Fruit fly (Drosophila melanogaster) whole organism, embryonic: ENCODE data around the gene CG6126.

Source experiments
- Antp ChIP-seq: fragments of 200-800 bp; sonication (Bioruptor generic); optimal IDR thresholded peaks from 3 replicates; lab custom pipeline; 2016; ENCODE audit warnings: missing biosample characterization, missing genetic modification characterization
- Bgb ChIP-seq: fragments of 200-800 bp; sonication (Bioruptor generic); IDR thresholded peaks from 2 replicates; pipeline ENCODE4 v1.3.6; 2022; ENCODE audit warnings: missing biosample characterization, missing genetic modification characterization; ENCODE audit not compliant: partially characterized antibody
- CG10462 ChIP-seq: fragments of 200-800 bp; sonication (Bioruptor generic); optimal IDR thresholded peaks from 2 replicates; lab custom pipeline; 2016; ENCODE audit warnings: missing biosample characterization, missing genetic modification characterization
- CG10959 ChIP-seq: fragments of 200-800 bp; sonication (Bioruptor generic); IDR thresholded peaks from 2 replicates; pipeline ENCODE4 v1.3.6; 2022; ENCODE audit warnings: missing biosample characterization, missing genetic modification characterization
- CG10979 ChIP-seq: fragments of 200-800 bp; sonication (Bioruptor generic); optimal IDR thresholded peaks from 2 replicates; lab custom pipeline; 2018; ENCODE audit warnings: missing biosample characterization, mild to moderate bottlenecking, missing genetic modification characterization, moderate library complexity
- CG11456 ChIP-seq: fragments of 200-800 bp; sonication (Bioruptor generic); IDR thresholded peaks from 3 replicates; pipeline ENCODE4 v1.3.6; 2022; ENCODE audit warnings: missing biosample characterization, missing genetic modification characterization
- CG12659 ChIP-seq: fragments of 200-800 bp; sonication (Bioruptor generic); optimal IDR thresholded peaks from 3 replicates; lab custom pipeline; 2017; ENCODE audit warnings: mild to moderate bottlenecking, missing biosample characterization, missing genetic modification reagents, missing genetic modification characterization
- CG13123 ChIP-seq: fragments of 200-800 bp; sonication (Bioruptor generic); optimal IDR thresholded peaks from 2 replicates; lab custom pipeline; 2016; ENCODE audit warnings: missing biosample characterization, missing genetic modification characterization
- CG15011 ChIP-seq: fragments of 200-800 bp; sonication (Bioruptor generic); optimal IDR thresholded peaks from 3 replicates; lab custom pipeline; 2018; ENCODE audit warnings: missing biosample characterization, mild to moderate bottlenecking, missing genetic modification characterization
- CG2875 ChIP-seq: fragments of 200-800 bp; sonication (Bioruptor generic); optimal IDR thresholded peaks from 2 replicates; lab custom pipeline; 2017; ENCODE audit warnings: missing biosample characterization, mild to moderate bottlenecking, missing genetic modification characterization, missing genetic modification reagents
- CG3281 ChIP-seq: fragments of 200-800 bp; sonication (Bioruptor generic); optimal IDR thresholded peaks from 3 replicates; lab custom pipeline; 2017; ENCODE audit warnings: missing biosample characterization, mild to moderate bottlenecking, missing genetic modification characterization
- CG33213 ChIP-seq: fragments of 200-800 bp; sonication (Bioruptor generic); optimal IDR thresholded peaks from 3 replicates; lab custom pipeline; 2016; ENCODE audit warnings: missing biosample characterization, missing genetic modification characterization
- CG4617 ChIP-seq: fragments of 200-800 bp; sonication (Bioruptor generic); optimal IDR thresholded peaks from 3 replicates; lab custom pipeline; 2016; ENCODE audit warnings: missing biosample characterization, missing genetic modification characterization, borderline replicate concordance
- CG6689 ChIP-seq: fragments of 200-800 bp; sonication (Bioruptor generic); IDR thresholded peaks from 2 replicates; pipeline ENCODE4 v1.3.6; 2022; ENCODE audit warnings: missing biosample characterization, missing genetic modification characterization
- CG6765 ChIP-seq: fragments of 200-800 bp; sonication (Bioruptor generic); optimal IDR thresholded peaks from 3 replicates; lab custom pipeline; 2017; ENCODE audit warnings: missing biosample characterization, mild to moderate bottlenecking, missing genetic modification characterization
- CG9797 ChIP-seq: fragments of 200-800 bp; sonication (Bioruptor generic); optimal IDR thresholded peaks from 3 replicates; lab custom pipeline; 2018; ENCODE audit warnings: missing biosample characterization, mild to moderate bottlenecking, missing genetic modification characterization
- CrebB ChIP-seq: fragments of 200-800 bp; sonication (Bioruptor generic); optimal IDR thresholded peaks from 3 replicates; lab custom pipeline; 2018; ENCODE audit warnings: missing biosample characterization, mild to moderate bottlenecking, missing genetic modification characterization
- Dip2 ChIP-seq: fragments of 200-800 bp; sonication (Bioruptor generic); IDR thresholded peaks from 2 replicates; pipeline ENCODE4 v1.3.6; 2022; ENCODE audit warnings: missing biosample characterization, missing genetic modification characterization
- Fer1 ChIP-seq: fragments of 200-800 bp; sonication (Bioruptor generic); optimal IDR thresholded peaks from 2 replicates; lab custom pipeline; 2017; ENCODE audit warnings: missing biosample characterization, mild to moderate bottlenecking, missing genetic modification characterization
- Gsc ChIP-seq: fragments of 200-800 bp; sonication (Bioruptor generic); IDR thresholded peaks from 2 replicates; pipeline ENCODE4 v1.3.6; 2022; ENCODE audit warnings: missing biosample characterization, missing genetic modification characterization
- Mrtf ChIP-seq: fragments of 200-800 bp; sonication (Bioruptor generic); IDR thresholded peaks from 3 replicates; pipeline ENCODE4 v1.3.6; 2022; ENCODE audit warnings: missing biosample characterization, missing genetic modification characterization
- NfI ChIP-seq: fragments of 200-800 bp; sonication (Bioruptor generic); optimal IDR thresholded peaks from 3 replicates; lab custom pipeline; 2018; ENCODE audit warnings: missing biosample characterization, mild to moderate bottlenecking, missing genetic modification characterization, moderate library complexity
- Oaz ChIP-seq: fragments of 200-800 bp; sonication (Bioruptor generic); IDR thresholded peaks from 2 replicates; pipeline ENCODE4 v1.3.6; 2022; ENCODE audit warnings: missing biosample characterization, missing genetic modification characterization
- Ravus ChIP-seq: fragments of 200-800 bp; sonication (Bioruptor generic); IDR thresholded peaks from 2 replicates; pipeline ENCODE4 v1.3.6; 2022; ENCODE audit warnings: missing biosample characterization, missing genetic modification characterization
- Sry-δ ChIP-seq: fragments of 200-800 bp; sonication (Bioruptor generic); optimal IDR thresholded peaks from 2 replicates; lab custom pipeline; 2016; ENCODE audit warnings: missing biosample characterization, missing genetic modification characterization
- Stat92E ChIP-seq, 3 experiments: fragments of >200 bp in 2 of 3; fragments of 200-800 bp in 1 of 3; sonication (Bioruptor generic) in 1 of 3; optimal IDR thresholded peaks; 2 replicates each; lab custom pipeline; 2017 to 2019; ENCODE audit warnings: missing biosample characterization in 3 of 3, missing genetic modification characterization in 3 of 3, mild to moderate bottlenecking in 1 of 3, moderate library complexity in 1 of 3
- Vsx1 ChIP-seq: fragments of 200-800 bp; sonication (Bioruptor generic); optimal IDR thresholded peaks from 2 replicates; lab custom pipeline; 2017; ENCODE audit warnings: missing biosample characterization, mild to moderate bottlenecking, missing genetic modification characterization, missing genetic modification reagents
- ap ChIP-seq: fragments of 200-800 bp; sonication (Bioruptor generic); IDR thresholded peaks from 2 replicates; pipeline ENCODE4 v1.3.6; 2022; ENCODE audit warnings: missing biosample characterization, missing genetic modification characterization
- ara ChIP-seq: fragments of 200-800 bp; sonication (Bioruptor generic); IDR thresholded peaks from 2 replicates; pipeline ENCODE4 v1.3.6; 2022; ENCODE audit warnings: missing biosample characterization, missing genetic modification characterization
- caup ChIP-seq: fragments of 200-800 bp; sonication (Bioruptor generic); optimal IDR thresholded peaks from 3 replicates; lab custom pipeline; 2017; ENCODE audit warnings: missing biosample characterization, mild to moderate bottlenecking, missing genetic modification characterization, moderate library complexity; ENCODE audit not compliant: severe bottlenecking
- chn ChIP-seq: fragments of 200-800 bp; sonication (Bioruptor generic); optimal IDR thresholded peaks from 2 replicates; lab custom pipeline; 2016; ENCODE audit warnings: missing biosample characterization, missing genetic modification characterization
- crc ChIP-seq: fragments of 200-800 bp; sonication (Bioruptor generic); optimal IDR thresholded peaks from 2 replicates; lab custom pipeline; 2016; ENCODE audit warnings: missing biosample characterization, missing genetic modification characterization
- croc ChIP-seq: fragments of 200-800 bp; sonication (Bioruptor generic); conservative IDR thresholded peaks from 3 replicates; pipeline ENCODE4 v1.3.6; 2022; ENCODE audit warnings: missing biosample characterization, missing genetic modification characterization
- dm ChIP-seq: fragments of 200-800 bp; sonication (Bioruptor generic); optimal IDR thresholded peaks from 3 replicates; lab custom pipeline; 2016; ENCODE audit warnings: missing biosample characterization, missing genetic modification characterization
- hbn ChIP-seq: fragments of 200-800 bp; sonication (Bioruptor generic); IDR thresholded peaks from 2 replicates; pipeline ENCODE4 v1.3.6; 2022; ENCODE audit warnings: missing biosample characterization, missing genetic modification characterization; ENCODE audit not compliant: partially characterized antibody
- lbe ChIP-seq: fragments of 200-800 bp; sonication (Bioruptor generic); optimal IDR thresholded peaks from 2 replicates; lab custom pipeline; 2016; ENCODE audit warnings: missing biosample characterization, mild to moderate bottlenecking, missing genetic modification characterization
- mld ChIP-seq: fragments of 200-800 bp; sonication (Bioruptor generic); IDR thresholded peaks from 3 replicates; pipeline ENCODE4 v1.3.6; 2022; ENCODE audit warnings: missing biosample characterization, missing genetic modification characterization; ENCODE audit not compliant: partially characterized antibody
- pb ChIP-seq: fragments of 200-800 bp; sonication (Bioruptor generic); optimal IDR thresholded peaks from 3 replicates; lab custom pipeline; 2016; ENCODE audit warnings: missing biosample characterization, missing genetic modification characterization
- pzg ChIP-seq: fragments of 200-800 bp; sonication (Bioruptor generic); optimal IDR thresholded peaks from 3 replicates; lab custom pipeline; 2018; ENCODE audit warnings: missing biosample characterization, mild to moderate bottlenecking, missing genetic modification characterization, moderate library complexity
- scrt ChIP-seq: fragments of 200-800 bp; sonication (Bioruptor generic); optimal IDR thresholded peaks from 2 replicates; lab custom pipeline; 2018; ENCODE audit warnings: missing biosample characterization, mild to moderate bottlenecking, missing genetic modification characterization, moderate library complexity
- slp2 ChIP-seq: fragments of 200-800 bp; sonication (Bioruptor generic); optimal IDR thresholded peaks from 2 replicates; lab custom pipeline; 2016; ENCODE audit warnings: missing biosample characterization, missing genetic modification characterization
- sna ChIP-seq: fragments of 200-800 bp; sonication (Bioruptor generic); IDR thresholded peaks from 2 replicates; pipeline ENCODE4 v1.3.6; 2022; ENCODE audit warnings: missing biosample characterization, missing genetic modification characterization; ENCODE audit not compliant: partially characterized antibody
- stc ChIP-seq: fragments of 200-800 bp; sonication (Bioruptor generic); IDR thresholded peaks from 2 replicates; pipeline ENCODE4 v1.3.6; 2022; ENCODE audit warnings: missing biosample characterization, missing genetic modification characterization
- stwl ChIP-seq: fragments of 200-800 bp; sonication (Bioruptor generic); optimal IDR thresholded peaks from 3 replicates; lab custom pipeline; 2018; ENCODE audit warnings: missing biosample characterization, mild to moderate bottlenecking, missing genetic modification characterization, moderate library complexity
- sug ChIP-seq: fragments of 200-800 bp; optimal IDR thresholded peaks from 2 replicates; lab custom pipeline; 2019; ENCODE audit warnings: missing biosample characterization, mild to moderate bottlenecking, missing genetic modification characterization, moderate library complexity
- toy ChIP-seq: fragments of 200-800 bp; sonication (Bioruptor generic); IDR thresholded peaks from 2 replicates; pipeline ENCODE4 v1.3.6; 2022; ENCODE audit warnings: missing biosample characterization, missing genetic modification characterization
- trem ChIP-seq: fragments of 200-800 bp; optimal IDR thresholded peaks from 3 replicates; lab custom pipeline; 2019; ENCODE audit warnings: missing biosample characterization, mild to moderate bottlenecking, missing genetic modification characterization, moderate library complexity
- twi ChIP-seq: fragments of 200-800 bp; optimal IDR thresholded peaks from 2 replicates; lab custom pipeline; 2019; ENCODE audit warnings: missing biosample characterization, mild to moderate bottlenecking, missing genetic modification characterization, moderate library complexity
- usp ChIP-seq: fragments of >200 bp; optimal IDR thresholded peaks from 2 replicates; lab custom pipeline; 2017; ENCODE audit warnings: missing biosample characterization, missing genetic modification characterization

CG6126 gene

DNA sequence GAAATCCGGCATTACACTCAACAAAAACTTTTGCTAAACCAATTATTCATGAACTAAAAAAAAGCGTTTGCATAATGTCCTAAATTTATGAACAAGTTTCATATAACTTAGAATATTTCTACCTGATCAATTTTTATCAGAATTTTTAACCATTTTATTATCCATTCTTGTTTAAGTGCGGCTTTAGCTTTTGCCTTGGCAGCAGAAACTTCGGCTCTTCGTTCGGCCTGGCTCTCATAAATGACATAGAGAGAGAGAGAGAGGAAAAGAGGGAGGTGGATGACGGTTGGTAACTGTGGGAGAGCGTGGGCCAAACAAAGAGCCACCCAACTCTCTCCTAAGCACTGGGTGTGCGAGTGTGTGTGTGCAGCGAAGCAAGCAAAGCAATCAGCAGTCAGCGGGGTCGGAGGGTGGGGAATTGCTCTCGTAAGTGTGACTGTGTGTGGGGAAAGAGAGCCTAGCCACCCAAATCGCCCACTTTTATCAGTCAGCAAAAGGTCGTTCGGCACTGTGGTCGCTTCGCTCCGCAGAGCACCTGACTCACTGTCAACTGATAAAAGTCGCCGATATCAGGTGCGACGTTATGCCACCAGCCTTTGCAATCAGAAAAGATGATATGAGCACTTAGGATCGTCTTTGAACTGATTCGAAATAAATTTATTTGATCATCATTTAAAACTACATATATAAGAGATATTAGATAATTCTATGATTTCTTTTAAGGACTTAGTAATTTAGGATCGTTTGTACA is 21.7 kb upstream of the CG6126 start (continued):
- TF ChIP-seq hbn (GFP tag; lab: Robert Waterston, UW) (no peak), pb (peak; percentile 98), twi (tag; lab: Kevin White, UChicago) (peak; percentile 96), caup (peak; percentile 97), Dip2 (GFP tag; lab: Robert Waterston, UW) (no peak), Vsx1 (GFP tag; lab: Kevin White, UChicago) (peak; percentile 95), CG2875 (peak; percentile 98), stc (GFP tag; lab: Robert Waterston, UW) (no peak), sug (tag; lab: Kevin White, UChicago) (peak; percentile 85), usp (GFP tag; lab: Kevin White, UChicago) (no peak), Sry-δ (peak; percentile 75), Antp (GFP tag; lab: Kevin White, UChicago) (peak; percentile 97), CG10462 (GFP tag; lab: Kevin White, UChicago) (peak; percentile 95), CG10959 (no peak), Stat92E (GFP tag; optimal IDR thresholded peaks at IDR 0.05; lab: Kevin White, UChicago) (peak in 1 of 3 experiments; percentile 99), croc (GFP tag; lab: Robert Waterston, UW) (peak; percentile 97), Fer1 (GFP tag; lab: Kevin White, UChicago) (peak; percentile 99), NfI (GFP tag; lab: Kevin White, UChicago) (peak; percentile 97), CG33213 (GFP tag; lab: Kevin White, UChicago) (peak; percentile 96), dm (GFP tag; lab: Kevin White, UChicago) (peak; percentile 94), scrt (GFP tag; lab: Kevin White, UChicago) (peak; percentile 96), Mrtf (GFP tag; lab: Robert Waterston, UW) (no peak), CG15011 (GFP tag; lab: Kevin White, UChicago) (peak; percentile 96), CG6689 (no peak), mld (no peak), CG11456 (GFP tag; lab: Robert Waterston, UW) (no peak), slp2 (GFP tag; lab: Kevin White, UChicago) (peak; percentile 97), CG9797 (peak; percentile 60), crc (peak; percentile 95), CG4617 (GFP tag; lab: Kevin White, UChicago) (peak; percentile 93), CrebB (tag; lab: Kevin White, UChicago) (peak; percentile 96), ap (no peak), lbe (GFP tag; lab: Kevin White, UChicago) (peak; percentile 71), CG3281 (GFP tag; lab: Kevin White, UChicago) (peak; percentile 96), sna (GFP tag; lab: Robert Waterston, UW) (no peak), Ravus (GFP tag; lab: Robert Waterston, UW) (no peak), CG6765 (GFP tag; lab: Kevin White, UChicago) (peak; percentile 96), Bgb (GFP tag; lab: Robert Waterston, UW) (no peak), ara (GFP tag; lab: Robert Waterston, UW) (no peak), chn (peak; percentile 93), toy (GFP tag; lab: Robert Waterston, UW) (no peak), CG10979 (tag; lab: Kevin White, UChicago) (peak; percentile 99), Oaz (GFP tag; lab: Robert Waterston, UW) (no peak), pzg (peak; percentile 11), CG13123 (GFP tag; lab: Kevin White, UChicago) (peak; percentile 95), trem (tag; lab: Kevin White, UChicago) (peak; percentile 95), Gsc (GFP tag; lab: Robert Waterston, UW) (no peak), stwl (tag; lab: Kevin White, UChicago) (peak; percentile 50), CG12659 (GFP tag; lab: Kevin White, UChicago) (peak; percentile 98)
